Worm (Caenorhabditis elegans) whole organism, L2 larva: ENCODE results near the gene K01D12.10.
"Not testable (repeated sequence)": the region's sequence is repeated elsewhere in the genome, so short reads cannot be mapped to it uniquely, and the experiment has no call there.

ENCODE experiments used
- C34F6.9 ChIP-seq: fragments of 150-350 bp; optimal IDR thresholded peaks from 2 replicates; lab custom pipeline; 2014; ENCODE audit warnings: missing biosample characterization, missing genetic modification characterization
- F13H6.1 ChIP-seq: sonication (generic microtip); optimal IDR thresholded peaks from 2 replicates; lab custom pipeline; 2016; ENCODE audit warnings: missing genetic modification characterization, missing compliant biosample characterization
- R02D3.7 ChIP-seq: fragments of 150-350 bp; optimal IDR thresholded peaks from 2 replicates; lab custom pipeline; 2014; ENCODE audit warnings: missing biosample characterization, missing genetic modification characterization
- Y55F3AM.14 ChIP-seq: fragments of 200-800 bp; sonication (Bioruptor generic); optimal IDR thresholded peaks from 2 replicates; lab custom pipeline; 2018; ENCODE audit warnings: mild to moderate bottlenecking, missing genetic modification characterization, missing compliant biosample characterization
- ZK546.5 ChIP-seq: sonication (generic microtip); optimal IDR thresholded peaks from 2 replicates; lab custom pipeline; 2017; ENCODE audit warnings: missing biosample characterization, missing genetic modification characterization
- alr-1 ChIP-seq: fragments of 150-350 bp; optimal IDR thresholded peaks from 2 replicates; lab custom pipeline; 2014; ENCODE audit warnings: missing biosample characterization, missing genetic modification characterization
- aly-2 ChIP-seq: fragments of 150-350 bp; optimal IDR thresholded peaks from 2 replicates; lab custom pipeline; 2014; ENCODE audit warnings: missing biosample characterization, missing genetic modification characterization
- blmp-1 ChIP-seq: sonication (generic microtip); optimal IDR thresholded peaks from 2 replicates; lab custom pipeline; 2017; ENCODE audit warnings: missing genetic modification characterization, mild to moderate bottlenecking, missing compliant biosample characterization, antibody characterized with exemption, moderate library complexity; ENCODE audit not compliant: insufficient read depth
- ceh-82 ChIP-seq: fragments of 150-350 bp; optimal IDR thresholded peaks from 2 replicates; lab custom pipeline; 2014; ENCODE audit warnings: missing biosample characterization, missing genetic modification characterization
- crh-2 ChIP-seq: sonication (generic microtip); optimal IDR thresholded peaks from 2 replicates; lab custom pipeline; 2017; ENCODE audit warnings: missing biosample characterization, missing genetic modification characterization
- egl-27 ChIP-seq: sonication (generic microtip); optimal IDR thresholded peaks from 3 replicates; lab custom pipeline; 2017; ENCODE audit warnings: missing biosample characterization, missing genetic modification reagents, missing genetic modification characterization
- elt-1 ChIP-seq: fragments of 150-350 bp; optimal IDR thresholded peaks from 2 replicates; lab custom pipeline; 2014; ENCODE audit warnings: missing biosample characterization, missing genetic modification characterization
- elt-3 ChIP-seq: sonication (generic microtip); optimal IDR thresholded peaks from 2 replicates; lab custom pipeline; 2017; ENCODE audit warnings: missing biosample characterization, missing genetic modification characterization
- fos-1 ChIP-seq: fragments of 150-350 bp; optimal IDR thresholded peaks from 2 replicates; lab custom pipeline; 2014; ENCODE audit warnings: missing biosample characterization, missing genetic modification characterization
- lin-11 ChIP-seq: fragments of 150-350 bp; sonication (generic microtip); optimal IDR thresholded peaks from 2 replicates; lab custom pipeline; 2014; ENCODE audit warnings: missing biosample characterization, missing genetic modification characterization, inconsistent platforms, mixed read lengths
- lin-13 ChIP-seq: fragments of 150-350 bp; optimal IDR thresholded peaks from 2 replicates; lab custom pipeline; 2014; ENCODE audit warnings: missing biosample characterization, missing genetic modification reagents, missing genetic modification characterization
- lsy-2 ChIP-seq, 2 experiments: fragments of 150-350 bp in 1 of 2; sonication (generic microtip) in 1 of 2; optimal IDR thresholded peaks; 2 replicates each; lab custom pipeline; 2014 to 2017; ENCODE audit warnings: missing biosample characterization in 2 of 2, missing genetic modification characterization in 2 of 2
- mab-5 ChIP-seq: fragments of 150-350 bp; optimal IDR thresholded peaks from 2 replicates; lab custom pipeline; 2014; ENCODE audit warnings: missing biosample characterization, missing genetic modification characterization
- mdl-1 ChIP-seq, 2 experiments: fragments of 150-350 bp in 1 of 2; sonication (generic microtip) in 1 of 2; optimal IDR thresholded peaks; 2 replicates each; lab custom pipeline; 2017; ENCODE audit warnings: missing biosample characterization in 2 of 2, missing genetic modification characterization in 2 of 2
- nhr-10 ChIP-seq: sonication (generic microtip); optimal IDR thresholded peaks from 2 replicates; lab custom pipeline; 2017; ENCODE audit warnings: missing biosample characterization, missing genetic modification characterization
- nhr-12 ChIP-seq: fragments of 150-350 bp; optimal IDR thresholded peaks from 2 replicates; lab custom pipeline; 2014; ENCODE audit warnings: missing biosample characterization, missing genetic modification characterization
- nhr-129 ChIP-seq: fragments of 150-350 bp; optimal IDR thresholded peaks from 2 replicates; lab custom pipeline; 2014; ENCODE audit warnings: missing biosample characterization, missing genetic modification characterization
- nhr-21 ChIP-seq: fragments of 150-350 bp; optimal IDR thresholded peaks from 2 replicates; lab custom pipeline; 2014; ENCODE audit warnings: missing biosample characterization, missing genetic modification characterization
- nhr-23 ChIP-seq: fragments of 150-350 bp; optimal IDR thresholded peaks from 2 replicates; lab custom pipeline; 2014; ENCODE audit warnings: missing biosample characterization, missing genetic modification reagents, missing genetic modification characterization
- nhr-25 ChIP-seq: fragments of 150-350 bp; sonication (generic microtip); optimal IDR thresholded peaks from 3 replicates; lab custom pipeline; 2014; ENCODE audit warnings: missing biosample characterization, missing genetic modification characterization
- nhr-77 ChIP-seq: fragments of 150-350 bp; optimal IDR thresholded peaks from 2 replicates; lab custom pipeline; 2014; ENCODE audit warnings: missing biosample characterization, missing genetic modification characterization
- peb-1 ChIP-seq: fragments of 150-350 bp; optimal IDR thresholded peaks from 2 replicates; lab custom pipeline; 2014; ENCODE audit warnings: missing biosample characterization, missing genetic modification characterization
- sem-4 ChIP-seq: fragments of 150-350 bp; optimal IDR thresholded peaks from 2 replicates; lab custom pipeline; 2014; ENCODE audit warnings: missing biosample characterization, missing genetic modification reagents, missing genetic modification characterization
- skn-1 ChIP-seq: sonication (generic microtip); optimal IDR thresholded peaks from 2 replicates; lab custom pipeline; 2017; ENCODE audit warnings: missing biosample characterization, missing genetic modification characterization
- sma-3 ChIP-seq: sonication (generic microtip); optimal IDR thresholded peaks from 2 replicates; lab custom pipeline; 2016; ENCODE audit warnings: missing genetic modification reagents, missing genetic modification characterization, missing compliant biosample characterization
- snpc-4 ChIP-seq: fragments of 150-350 bp; optimal IDR thresholded peaks from 2 replicates; lab custom pipeline; 2014; ENCODE audit warnings: missing biosample characterization, missing genetic modification characterization
- unc-39 ChIP-seq: fragments of 150-350 bp; optimal IDR thresholded peaks from 2 replicates; lab custom pipeline; 2014; ENCODE audit warnings: missing biosample characterization, missing genetic modification characterization
- unc-55 ChIP-seq: fragments of 150-350 bp; sonication (generic microtip); optimal IDR thresholded peaks from 3 replicates; lab custom pipeline; 2014; ENCODE audit warnings: missing biosample characterization, missing genetic modification reagents, missing genetic modification characterization
- zag-1 ChIP-seq: fragments of 150-350 bp; optimal IDR thresholded peaks from 2 replicates; lab custom pipeline; 2014; ENCODE audit warnings: missing biosample characterization, missing genetic modification characterization
- ztf-1 ChIP-seq: fragments of 200-800 bp; sonication (Bioruptor generic); conservative IDR thresholded peaks from 2 replicates; pipeline ENCODE4 v1.3.6; 2022; ENCODE audit warnings: missing genetic modification characterization, missing compliant biosample characterization
- ztf-4 ChIP-seq: fragments of 150-350 bp; optimal IDR thresholded peaks from 2 replicates; lab custom pipeline; 2014; ENCODE audit warnings: missing biosample characterization, missing genetic modification characterization

K01D12.10 gene

ce11 chrV:12365104-12365503, 40.9 kb upstream of the K01D12.10 start, which contains the start of gene fipr-2:
Gene fipr-2 (plus strand): TSS chrV:12365348.
- TF ChIP-seq unc-39 (no peak), fos-1 (tag; lab: Kevin White, UChicago) (no peak), skn-1 (tag; lab: Kevin White, UChicago) (no peak), aly-2 (tag; lab: Kevin White, UChicago) (no peak), sma-3 (GFP tag; lab: Kevin White, UChicago) (no peak), sem-4 (tag; lab: Kevin White, UChicago) (no peak)

ce11 chrV:12369437-12369836, 36.6 kb upstream of the K01D12.10 start, which contains the start of gene gcy-13:
Gene gcy-13 (minus strand): TSS chrV:12369537.
- no peak for TF ChIP-seq zag-1 (tag; lab: Kevin White, UChicago)
- no peak for TF ChIP-seq elt-1 (tag; lab: Kevin White, UChicago)
- TF ChIP-seq ZK546.5 (tag; lab: Kevin White, UChicago), result no peak
- TF ChIP-seq nhr-25 (tag; lab: Kevin White, UChicago), result no peak
- no peak for TF ChIP-seq snpc-4 (tag; lab: Kevin White, UChicago)
- TF ChIP-seq ceh-82, result no peak

- no peak for TF ChIP-seq lin-11 (tag; lab: Kevin White, UChicago)
These were observed 34.6 kb upstream of the K01D12.10 start, which contains the start of gene F23H12.7 for ce11 chrV:12371386-12371785. Gene F23H12.7 (plus strand): TSS chrV:12371686.

ce11 chrV:12374252-12374651, 31.8 kb upstream of the K01D12.10 start, which contains the start of gene F23H12.10:
Gene F23H12.10 (minus strand): TSS chrV:12374263.
- TF ChIP-seq Y55F3AM.14 (GFP tag; lab: Kevin White, UChicago); alr-1 (tag; lab: Kevin White, UChicago); blmp-1 (tag; lab: Kevin White, UChicago): not testable (repeated sequence)

- TF ChIP-seq egl-27 (tag; lab: Kevin White, UChicago) (no peak), R02D3.7 (tag; lab: Kevin White, UChicago) (no peak), peb-1 (tag; lab: Kevin White, UChicago) (no peak), C34F6.9 (no peak), sem-4 (tag; lab: Kevin White, UChicago) (no peak), blmp-1 (tag; lab: Kevin White, UChicago) (no peak), lsy-2 (tag; optimal IDR thresholded peaks at IDR 0.05; lab: Kevin White, UChicago) (no peak), lin-13 (no peak), nhr-77 (no peak)
- TF ChIP-seq, all 48 proteins: peak for 0
These were observed 28.8 kb upstream of the K01D12.10 start, which contains the start of gene K01D12.1 for ce11 chrV:12377256-12377655. Gene K01D12.1 (plus strand): TSS chrV:12377556.

ce11 chrV:12386154-12386553, 19.9 kb upstream of the K01D12.10 start, which contains the start of gene K01D12.15:
Gene K01D12.15 (plus strand): TSS chrV:12386454.
- no peak for TF ChIP-seq nhr-10 (tag; lab: Kevin White, UChicago)
- no peak for TF ChIP-seq egl-27 (tag; lab: Kevin White, UChicago)
- no peak for TF ChIP-seq nhr-12 (tag; lab: Kevin White, UChicago)
- no peak for TF ChIP-seq C34F6.9
- no peak for TF ChIP-seq fos-1 (tag; lab: Kevin White, UChicago)
- TF ChIP-seq blmp-1 (tag; lab: Kevin White, UChicago), result no peak
- no peak for TF ChIP-seq lin-11 (tag; lab: Kevin White, UChicago)
- no peak for TF ChIP-seq elt-3 (tag; lab: Kevin White, UChicago)
- no peak for TF ChIP-seq F13H6.1 (tag; lab: Kevin White, UChicago)
- no peak for TF ChIP-seq nhr-129 (tag; lab: Kevin White, UChicago)
- no peak for TF ChIP-seq peb-1 (tag; lab: Kevin White, UChicago)
- no peak for TF ChIP-seq ztf-4
- TF ChIP-seq sma-3 (GFP tag; lab: Kevin White, UChicago), result no peak
- no peak for TF ChIP-seq ZK546.5 (tag; lab: Kevin White, UChicago)
- TF ChIP-seq, all 48 proteins: peak for 0

- TF ChIP-seq sem-4 (tag; lab: Kevin White, UChicago) (no peak), nhr-10 (tag; lab: Kevin White, UChicago) (no peak), C34F6.9 (no peak), sma-3 (GFP tag; lab: Kevin White, UChicago) (no peak), nhr-21 (tag; lab: Kevin White, UChicago) (no peak), alr-1 (tag; lab: Kevin White, UChicago) (no peak), mdl-1 (tag; optimal IDR thresholded peaks at IDR 0.05; lab: Kevin White, UChicago) (no peak), unc-55 (GFP tag; lab: Kevin White, UChicago) (no peak), ztf-1 (no peak), nhr-23 (tag; lab: Kevin White, UChicago) (no peak), mab-5 (tag; lab: Kevin White, UChicago) (no peak), crh-2 (tag; lab: Kevin White, UChicago) (no peak), fos-1 (tag; lab: Kevin White, UChicago) (no peak), ceh-82 (no peak), ZK546.5 (tag; lab: Kevin White, UChicago) (no peak)
- TF ChIP-seq, all 48 proteins: peak for 0
These were observed 10.3 kb upstream of the K01D12.10 start, which contains the start of gene twk-14 for ce11 chrV:12395699-12396098. Gene twk-14 (minus strand): TSS chrV:12395706.
